Worm (Caenorhabditis elegans) whole organism, mixed stage, embryonic: Measurements from ENCODE around the gene T08E11.1.

Experiments used
- ceh-43 ChIP-seq: fragments of 200-800 bp; sonication (Bioruptor generic); optimal IDR thresholded peaks from 2 replicates; lab custom pipeline; 2018; ENCODE audit warnings: mild to moderate bottlenecking, missing genetic modification characterization, moderate library complexity, missing compliant biosample characterization
- elt-3 ChIP-seq: fragments of 150-350 bp; optimal IDR thresholded peaks from 2 replicates; lab custom pipeline; 2014; ENCODE audit warnings: missing biosample characterization, missing genetic modification characterization
- lsy-2 ChIP-seq: fragments of 150-350 bp; optimal IDR thresholded peaks from 2 replicates; lab custom pipeline; 2014; ENCODE audit warnings: missing biosample characterization, missing genetic modification characterization
- mab-5 ChIP-seq: fragments of 150-350 bp; optimal IDR thresholded peaks from 2 replicates; lab custom pipeline; 2014; ENCODE audit warnings: missing biosample characterization, missing genetic modification characterization
- mep-1 ChIP-seq: fragments of 150-350 bp; optimal IDR thresholded peaks from 2 replicates; lab custom pipeline; 2017; ENCODE audit warnings: missing biosample characterization, missing genetic modification reagents, missing genetic modification characterization, inconsistent platforms
- nhr-12 ChIP-seq: fragments of 150-350 bp; optimal IDR thresholded peaks from 2 replicates; lab custom pipeline; 2014; ENCODE audit warnings: missing biosample characterization, missing genetic modification characterization
- nhr-237 ChIP-seq: fragments of 150-350 bp; optimal IDR thresholded peaks from 2 replicates; lab custom pipeline; 2014; ENCODE audit warnings: missing biosample characterization, missing genetic modification characterization
- nhr-28 ChIP-seq: fragments of 150-350 bp; optimal IDR thresholded peaks from 2 replicates; lab custom pipeline; 2014; ENCODE audit warnings: missing biosample characterization, missing genetic modification characterization
- snpc-4 ChIP-seq: fragments of 150-350 bp; optimal IDR thresholded peaks from 2 replicates; lab custom pipeline; 2014; ENCODE audit warnings: missing biosample characterization, missing genetic modification characterization
- sptf-1 ChIP-seq: sonication (generic microtip); optimal IDR thresholded peaks from 2 replicates; lab custom pipeline; 2017; ENCODE audit warnings: mild to moderate bottlenecking, missing genetic modification characterization, moderate library complexity, missing compliant biosample characterization
- unc-39 ChIP-seq: fragments of 150-350 bp; optimal IDR thresholded peaks from 2 replicates; lab custom pipeline; 2014; ENCODE audit warnings: missing biosample characterization, missing genetic modification characterization
- unc-62 ChIP-seq: fragments of 150-350 bp; optimal IDR thresholded peaks from 2 replicates; lab custom pipeline; 2014; ENCODE audit warnings: missing biosample characterization, missing genetic modification reagents, missing genetic modification characterization
- ztf-11 ChIP-seq: fragments of 150-350 bp; optimal IDR thresholded peaks from 2 replicates; lab custom pipeline; 2014; ENCODE audit warnings: missing biosample characterization, missing genetic modification characterization

DNA sequence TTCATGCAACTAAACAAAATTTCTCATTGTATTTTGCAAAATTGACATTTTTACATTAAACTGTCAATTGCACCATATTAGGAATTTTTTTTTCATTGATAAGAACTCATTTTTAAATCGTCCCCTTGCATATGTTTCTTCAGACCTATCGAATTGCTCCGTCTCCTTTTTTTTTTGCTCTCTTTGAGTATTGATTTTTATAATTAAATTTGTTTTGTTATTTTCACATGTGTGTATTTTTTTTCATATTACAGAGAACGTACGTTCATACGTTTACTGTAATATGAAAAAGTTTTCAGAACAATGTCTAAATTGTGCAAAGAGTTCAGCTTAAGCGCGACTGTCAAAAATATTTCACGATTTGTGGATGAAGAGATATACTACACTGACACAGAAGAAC is 32.8 kb downstream of the T08E11.1 start, which contains the start of gene math-14:
- TF ChIP-seq elt-3 (tag; lab: Kevin White, UChicago) (no peak), unc-62 (GFP tag; lab: Kevin White, UChicago) (no peak), lsy-2 (tag; lab: Kevin White, UChicago) (no peak), snpc-4 (no peak), nhr-237 (tag; lab: Kevin White, UChicago) (no peak), mep-1 (tag; lab: Kevin White, UChicago) (no peak), ceh-43 (GFP tag; lab: Kevin White, UChicago) (no peak), mab-5 (tag; lab: Kevin White, UChicago) (no peak), sptf-1 (tag; lab: Kevin White, UChicago) (no peak), nhr-28 (tag; lab: Kevin White, UChicago) (no peak), unc-39 (tag; lab: Kevin White, UChicago) (no peak), nhr-12 (tag; lab: Kevin White, UChicago) (no peak), ztf-11 (tag; lab: Kevin White, UChicago) (no peak)
